Fruit fly (Drosophila melanogaster): ENCODE results near the gene CG33272.

Gene CG33272

DNA sequence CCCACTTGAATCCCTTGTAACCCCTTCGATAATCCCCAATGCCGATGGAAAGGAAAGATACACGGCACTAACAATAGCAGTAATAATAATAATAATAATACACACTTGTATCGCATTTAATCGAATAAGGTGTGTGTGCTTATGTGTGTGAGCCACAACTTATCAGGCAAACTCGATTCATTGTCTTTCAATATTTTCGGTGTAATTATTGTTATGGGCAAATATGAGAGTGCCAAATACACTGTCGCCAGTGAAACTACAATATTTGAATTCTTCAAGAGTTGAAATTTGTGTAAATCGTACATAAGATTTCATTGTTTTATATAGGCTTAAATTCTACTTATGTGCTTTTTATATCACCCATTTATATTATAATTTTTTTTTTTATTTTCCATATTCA lies 5.8 kb upstream of the CG33272 start:
- no peak for TF ChIP-seq woc (GFP tag; optimal IDR thresholded peaks at IDR 0.05)
- no peak for TF ChIP-seq GATAd (GFP tag; optimal IDR thresholded peaks at IDR 0.05)
- TF ChIP-seq br (GFP tag; optimal IDR thresholded peaks at IDR 0.05), result no peak
- TF ChIP-seq Jra (GFP tag; optimal IDR thresholded peaks at IDR 0.05), result no peak
- no peak for TF ChIP-seq Sp1 (GFP tag; optimal IDR thresholded peaks at IDR 0.05)
- no peak for TF ChIP-seq Dfd (GFP tag; optimal IDR thresholded peaks at IDR 0.05)
- TF ChIP-seq N (GFP tag; optimal IDR thresholded peaks at IDR 0.05), result no peak
- TF ChIP-seq fru (GFP tag; optimal IDR thresholded peaks at IDR 0.05), result no peak
- TF ChIP-seq Abd-B (GFP tag; optimal IDR thresholded peaks at IDR 0.05), result no peak
- TF ChIP-seq sv (GFP tag; optimal IDR thresholded peaks at IDR 0.05), result no peak
- no peak for TF ChIP-seq Rel (GFP tag; optimal IDR thresholded peaks at IDR 0.05)
- no peak for TF ChIP-seq Rel (tag; optimal IDR thresholded peaks at IDR 0.05)
- no peak for TF ChIP-seq CG9705 (GFP tag; optimal IDR thresholded peaks at IDR 0.05)
- TF ChIP-seq Hr83 (GFP tag; optimal IDR thresholded peaks at IDR 0.05; ENCODE audit: poor library complexity, severe bottlenecking), result no peak
- no peak for TF ChIP-seq dl (GFP tag; optimal IDR thresholded peaks at IDR 0.05; ENCODE audit: insufficient read depth in 1 of 2, partially characterized antibody in 2 of 2)
- TF ChIP-seq foxo (GFP tag; optimal IDR thresholded peaks at IDR 0.05), result no peak
- TF ChIP-seq Myc (optimal IDR thresholded peaks at IDR 0.05), result no peak

DNA sequence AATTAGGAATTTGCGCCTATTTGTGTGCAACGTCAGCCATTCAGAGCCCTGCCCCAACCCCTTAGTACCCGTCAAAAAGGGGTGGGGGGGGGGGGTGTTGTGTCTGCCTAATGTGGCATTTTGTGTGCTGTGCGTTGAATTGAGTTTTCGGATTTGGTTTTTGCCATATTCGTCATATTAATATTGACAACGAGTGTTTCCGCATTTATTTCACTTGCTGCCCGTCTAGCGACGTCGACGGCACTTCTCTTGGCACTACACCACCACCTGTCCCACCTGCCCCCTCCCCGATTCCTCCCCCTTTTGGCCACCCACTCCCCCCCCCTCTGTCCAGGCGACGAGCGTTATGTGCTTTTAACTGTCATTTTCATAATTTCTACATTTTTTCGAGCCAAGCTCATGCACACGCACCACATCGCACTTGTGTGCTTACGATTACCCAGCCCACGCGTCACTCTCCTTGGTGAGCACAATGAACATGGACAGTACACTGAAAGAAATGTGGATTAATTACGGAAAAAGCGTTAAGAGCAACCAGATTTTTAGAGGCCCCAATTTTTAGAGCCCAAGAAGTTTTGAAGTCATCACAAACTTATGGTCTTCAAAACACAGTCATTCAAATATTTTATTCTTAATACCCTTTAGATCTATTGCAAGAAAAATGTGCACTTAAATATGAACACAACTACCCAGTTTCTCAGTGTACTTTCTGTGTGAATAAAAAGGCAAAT lies 5.1 kb upstream of the CG33272 start:
- TF ChIP-seq N (GFP tag; optimal IDR thresholded peaks at IDR 0.05) (no peak), br (GFP tag; optimal IDR thresholded peaks at IDR 0.05) (peak; percentile 25), foxo (GFP tag; optimal IDR thresholded peaks at IDR 0.05) (peak in 1 of 2 experiments; percentile 37), h (GFP tag; optimal IDR thresholded peaks at IDR 0.05) (peak; percentile 49), CrebA (GFP tag; optimal IDR thresholded peaks at IDR 0.05; ENCODE audit: borderline replicate concordance) (no peak), fru (GFP tag; optimal IDR thresholded peaks at IDR 0.05) (peak; percentile 32), Dfd (GFP tag; optimal IDR thresholded peaks at IDR 0.05) (peak; percentile 65), brk (GFP tag; optimal IDR thresholded peaks at IDR 0.05) (no peak), Hr83 (GFP tag; optimal IDR thresholded peaks at IDR 0.05; ENCODE audit: poor library complexity, severe bottlenecking) (no peak)

DNA sequence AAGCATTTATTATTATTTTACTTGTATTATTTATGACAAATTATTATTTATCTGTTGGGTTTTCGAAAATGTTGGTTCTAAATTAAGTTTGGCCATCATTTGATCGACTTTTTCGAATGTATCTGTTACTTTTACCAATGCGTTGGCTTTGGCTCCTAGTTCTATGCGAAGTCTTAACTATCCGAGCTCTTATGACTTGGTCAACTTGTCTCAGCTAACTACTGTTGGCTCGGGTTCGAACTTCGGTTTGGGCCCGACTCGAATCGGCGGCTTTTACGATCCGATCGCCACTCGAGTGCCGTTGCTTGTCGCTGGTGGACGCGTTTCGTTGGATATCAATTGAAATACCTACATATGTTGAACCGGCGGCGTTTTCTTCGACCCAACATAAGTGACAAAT lies 3.0 kb upstream of the CG33272 start, which contains the start of gene CG7512:
TSS of gene CG7512 (plus strand) at position 301 of the 400 bp plus-strand sequence.
- TF ChIP-seq OdsH (GFP tag; optimal IDR thresholded peaks at IDR 0.05), result no peak
- no peak for TF ChIP-seq CG32264 (GFP tag; optimal IDR thresholded peaks at IDR 0.05)
- TF ChIP-seq woc (GFP tag; optimal IDR thresholded peaks at IDR 0.05), result no peak
- no peak for TF ChIP-seq Hnf4 (GFP tag; optimal IDR thresholded peaks at IDR 0.05)
- TF ChIP-seq jim (GFP tag; optimal IDR thresholded peaks at IDR 0.05), result no peak
- TF ChIP-seq sage (GFP tag; optimal IDR thresholded peaks at IDR 0.05), result no peak
- no peak for TF ChIP-seq dmrt93B (GFP tag; optimal IDR thresholded peaks at IDR 0.05)
- TF ChIP-seq Mio (GFP tag; optimal IDR thresholded peaks at IDR 0.05), result no peak
- TF ChIP-seq h (GFP tag; optimal IDR thresholded peaks at IDR 0.05), result no peak
- TF ChIP-seq Myc (optimal IDR thresholded peaks at IDR 0.05), result no peak
- TF ChIP-seq rgr (GFP tag; optimal IDR thresholded peaks at IDR 0.05), result no peak
- no peak for TF ChIP-seq psq (GFP tag; optimal IDR thresholded peaks at IDR 0.05)
- TF ChIP-seq dl (GFP tag; optimal IDR thresholded peaks at IDR 0.05; ENCODE audit: insufficient read depth in 1 of 2, partially characterized antibody in 2 of 2), result no peak
- no peak for TF ChIP-seq Dfd (GFP tag; optimal IDR thresholded peaks at IDR 0.05)
- no peak for TF ChIP-seq CrebA (GFP tag; optimal IDR thresholded peaks at IDR 0.05; ENCODE audit: borderline replicate concordance)
- TF ChIP-seq usp (GFP tag; optimal IDR thresholded peaks at IDR 0.05), result no peak
- TF ChIP-seq Sp1 (GFP tag; optimal IDR thresholded peaks at IDR 0.05), result no peak
- TF ChIP-seq pan (optimal IDR thresholded peaks at IDR 0.05), result no peak
- no peak for TF ChIP-seq Abd-B (GFP tag; optimal IDR thresholded peaks at IDR 0.05)

DNA sequence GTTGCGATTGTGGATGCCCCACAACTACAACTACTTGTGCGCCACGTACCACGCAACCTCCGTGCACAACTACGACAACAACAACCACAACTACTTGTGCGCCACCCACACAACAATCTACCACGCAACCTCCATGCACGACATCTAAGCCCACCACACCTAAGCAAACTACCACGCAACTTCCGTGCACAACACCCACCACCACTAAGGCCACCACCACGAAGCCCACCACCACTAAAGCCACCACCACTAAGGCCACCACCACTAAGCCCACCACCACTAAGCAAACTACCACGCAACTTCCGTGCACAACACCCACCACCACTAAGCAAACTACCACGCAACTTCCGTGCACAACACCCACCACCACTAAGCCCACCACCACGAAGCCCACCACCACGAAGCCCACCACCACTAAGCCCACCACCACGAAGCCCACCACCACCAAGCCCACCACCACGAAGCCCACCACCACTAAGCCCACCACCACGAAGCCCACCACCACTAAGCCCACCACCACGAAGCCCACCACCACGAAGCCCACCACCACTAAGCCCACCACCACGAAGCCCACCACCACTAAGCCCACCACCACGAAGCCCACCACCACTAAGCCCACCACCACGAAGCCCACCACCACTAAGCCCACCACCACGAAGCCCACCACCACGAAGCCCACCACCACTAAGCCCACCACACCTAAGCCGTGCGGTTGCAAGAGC lies 2.1 kb upstream of the CG33272 start:
- TF ChIP-seq Dfd (GFP tag; optimal IDR thresholded peaks at IDR 0.05), result peak; percentile 9

Measured in whole organism, wandering third instar larva.